Worm (Caenorhabditis elegans) whole organism, early embryonic: ENCODE measurements around the gene cest-24.

ENCODE experiments used
- B0310.2 ChIP-seq: sonication (generic microtip); optimal IDR thresholded peaks from 2 replicates; lab custom pipeline; 2016; ENCODE audit warnings: mild to moderate bottlenecking, missing genetic modification characterization, missing compliant biosample characterization
- F13C5.2 ChIP-seq: sonication (generic microtip); optimal IDR thresholded peaks from 2 replicates; lab custom pipeline; 2017; ENCODE audit warnings: mild to moderate bottlenecking, missing genetic modification characterization, inconsistent platforms, missing compliant biosample characterization
- aly-1 ChIP-seq: sonication (generic microtip); optimal IDR thresholded peaks from 2 replicates; lab custom pipeline; 2016; ENCODE audit warnings: missing genetic modification characterization, missing compliant biosample characterization
- ama-1 ChIP-seq: fragments of 150-350 bp; optimal IDR thresholded peaks from 2 replicates; lab custom pipeline; 2014
- ceh-13 ChIP-seq: fragments of 200-800 bp; sonication (Bioruptor generic); optimal IDR thresholded peaks from 2 replicates; lab custom pipeline; 2018; ENCODE audit warnings: mild to moderate bottlenecking, missing genetic modification characterization, missing compliant biosample characterization
- ceh-36 ChIP-seq: sonication (generic microtip); optimal IDR thresholded peaks from 2 replicates; lab custom pipeline; 2016; ENCODE audit warnings: missing genetic modification characterization, inconsistent platforms, missing compliant biosample characterization
- ets-7 ChIP-seq: sonication (generic microtip); optimal IDR thresholded peaks from 2 replicates; lab custom pipeline; 2016; ENCODE audit warnings: missing genotype, missing genetic modification characterization, missing compliant biosample characterization
- flt-1 ChIP-seq: fragments of 200-800 bp; sonication (Bioruptor generic); IDR thresholded peaks from 2 replicates; pipeline ENCODE4 v1.3.6; 2022; ENCODE audit warnings: missing genetic modification characterization, missing compliant biosample characterization
- hmbx-1 ChIP-seq: sonication (generic microtip); optimal IDR thresholded peaks from 2 replicates; lab custom pipeline; 2016; ENCODE audit warnings: mild to moderate bottlenecking, missing genetic modification characterization, missing compliant biosample characterization
- hmg-4 ChIP-seq: fragments of 200-800 bp; sonication (Bioruptor generic); optimal IDR thresholded peaks from 2 replicates; lab custom pipeline; 2018; ENCODE audit warnings: mild to moderate bottlenecking, missing genetic modification characterization, missing compliant biosample characterization
- hnd-1 ChIP-seq: sonication (generic microtip); optimal IDR thresholded peaks from 2 replicates; lab custom pipeline; 2016; ENCODE audit warnings: missing genetic modification characterization, missing compliant biosample characterization
- pes-1 ChIP-seq: fragments of 200-800 bp; sonication (Bioruptor generic); IDR thresholded peaks from 2 replicates; pipeline ENCODE4 v1.3.6; 2022; ENCODE audit warnings: missing genetic modification reagents, missing genetic modification characterization, missing compliant biosample characterization
- scrt-1 ChIP-seq: fragments of 200-800 bp; sonication (Bioruptor generic); IDR thresholded peaks from 2 replicates; pipeline ENCODE4 v1.3.6; 2022; ENCODE audit warnings: missing genetic modification characterization, missing compliant biosample characterization
- sea-1 ChIP-seq: fragments of 200-800 bp; sonication (Bioruptor generic); conservative IDR thresholded peaks from 2 replicates; pipeline ENCODE4 v1.3.6; 2022; ENCODE audit warnings: missing genetic modification characterization, missing compliant biosample characterization
- tbx-11 ChIP-seq: fragments of 200-800 bp; sonication (Bioruptor generic); IDR thresholded peaks from 2 replicates; pipeline ENCODE4 v1.3.6; 2022; ENCODE audit warnings: missing genetic modification characterization, missing compliant biosample characterization
- tbx-37 ChIP-seq: fragments of 200-800 bp; sonication (Bioruptor generic); conservative IDR thresholded peaks from 2 replicates; pipeline ENCODE4 v1.3.6; 2022; ENCODE audit warnings: missing genetic modification reagents, missing genetic modification characterization, missing compliant biosample characterization
- tra-4 ChIP-seq: sonication (generic microtip); optimal IDR thresholded peaks from 2 replicates; lab custom pipeline; 2017; ENCODE audit warnings: missing genetic modification characterization, missing compliant biosample characterization

cest-24 gene

DNA sequence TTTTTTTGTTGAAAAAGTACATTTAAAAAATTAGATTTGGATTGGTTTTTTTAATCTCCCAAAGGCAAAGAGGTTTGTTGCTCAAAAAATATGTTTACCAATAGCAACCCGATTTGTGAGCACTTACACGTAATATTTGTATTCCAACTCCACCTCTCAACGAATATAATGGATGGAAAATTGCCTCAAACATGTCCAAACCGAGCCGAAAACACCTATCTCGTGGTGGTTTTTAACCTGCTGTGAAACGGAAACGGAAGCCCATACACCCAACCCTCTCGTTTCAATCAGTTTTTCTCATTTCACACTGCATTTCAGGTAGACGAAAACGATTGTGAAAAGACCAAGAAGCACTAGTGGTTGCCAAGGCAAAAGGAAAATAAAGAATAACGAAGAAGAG, at the start of gene cest-24:
TSS of gene cest-24 (plus strand) at position 301 of the 400 bp plus-strand sequence.
- TF ChIP-seq sea-1 (GFP tag; lab: Robert Waterston, UW) (no peak), aly-1 (tag; lab: Kevin White, UChicago) (no peak), tbx-37 (GFP tag; lab: Robert Waterston, UW) (no peak), scrt-1 (GFP tag; lab: Robert Waterston, UW) (no peak), hmbx-1 (tag; lab: Kevin White, UChicago) (no peak), ceh-36 (tag; lab: Kevin White, UChicago) (no peak), pes-1 (GFP tag; lab: Robert Waterston, UW) (no peak), B0310.2 (tag; lab: Kevin White, UChicago) (no peak), hmg-4 (no peak), ets-7 (tag; lab: Kevin White, UChicago) (no peak), tra-4 (tag; lab: Kevin White, UChicago) (no peak), ama-1 (lab: Kevin White, UChicago) (no peak), F13C5.2 (tag; lab: Kevin White, UChicago) (no peak), hnd-1 (tag; lab: Kevin White, UChicago) (no peak), flt-1 (no peak), tbx-11 (GFP tag; lab: Robert Waterston, UW) (no peak), ceh-13 (GFP tag; lab: Kevin White, UChicago) (no peak)

ce11 chrV:6267237-6267812, 49.4 kb upstream of the cest-24 start, which contains the start of gene mrck-1:
TSS of gene mrck-1 (minus strand) at chrV:6267287.
- peak; percentile 71 for TF ChIP-seq flt-1
- peak; percentile 37 for TF ChIP-seq ceh-13 (GFP tag; lab: Kevin White, UChicago)
- TF ChIP-seq tra-4 (tag; lab: Kevin White, UChicago) = no peak
- TF ChIP-seq hmg-4 = peak; percentile 95
- TF ChIP-seq F13C5.2 (tag; lab: Kevin White, UChicago) = peak; percentile 95
- TF ChIP-seq tbx-37 (GFP tag; lab: Robert Waterston, UW) = peak; percentile 76
- TF ChIP-seq scrt-1 (GFP tag; lab: Robert Waterston, UW) = peak; percentile 74
- TF ChIP-seq ceh-36 (tag; lab: Kevin White, UChicago) = peak; percentile 54
- no peak for TF ChIP-seq hmbx-1 (tag; lab: Kevin White, UChicago)
- peak; percentile 33 for TF ChIP-seq ets-7 (tag; lab: Kevin White, UChicago)
- no peak for TF ChIP-seq ama-1 (lab: Kevin White, UChicago)
- TF ChIP-seq tbx-11 (GFP tag; lab: Robert Waterston, UW) = peak; percentile 57
- no peak for TF ChIP-seq hnd-1 (tag; lab: Kevin White, UChicago)
- TF ChIP-seq pes-1 (GFP tag; lab: Robert Waterston, UW) = no peak; the same call in 1 of the 2 replicates
- peak; percentile 82 for TF ChIP-seq aly-1 (tag; lab: Kevin White, UChicago)
- peak; percentile 77 for TF ChIP-seq sea-1 (GFP tag; lab: Robert Waterston, UW)
- peak; percentile 64 for TF ChIP-seq B0310.2 (tag; lab: Kevin White, UChicago)

- TF ChIP-seq B0310.2 (tag; lab: Kevin White, UChicago) (no peak), hmbx-1 (tag; lab: Kevin White, UChicago) (no peak), hnd-1 (tag; lab: Kevin White, UChicago) (no peak), aly-1 (tag; lab: Kevin White, UChicago) (no peak), sea-1 (GFP tag; lab: Robert Waterston, UW) (no peak), pes-1 (GFP tag; lab: Robert Waterston, UW) (no peak), flt-1 (no peak), ets-7 (tag; lab: Kevin White, UChicago) (no peak), tra-4 (tag; lab: Kevin White, UChicago) (no peak), ceh-13 (GFP tag; lab: Kevin White, UChicago) (no peak), tbx-37 (GFP tag; lab: Robert Waterston, UW) (no peak), scrt-1 (GFP tag; lab: Robert Waterston, UW) (no peak), ama-1 (lab: Kevin White, UChicago) (no peak), tbx-11 (GFP tag; lab: Robert Waterston, UW) (no peak), ceh-36 (tag; lab: Kevin White, UChicago) (no peak), F13C5.2 (tag; lab: Kevin White, UChicago) (no peak)
Measured at ce11 chrV:6267978-6268377, 48.8 kb upstream of the cest-24 start.

DNA sequence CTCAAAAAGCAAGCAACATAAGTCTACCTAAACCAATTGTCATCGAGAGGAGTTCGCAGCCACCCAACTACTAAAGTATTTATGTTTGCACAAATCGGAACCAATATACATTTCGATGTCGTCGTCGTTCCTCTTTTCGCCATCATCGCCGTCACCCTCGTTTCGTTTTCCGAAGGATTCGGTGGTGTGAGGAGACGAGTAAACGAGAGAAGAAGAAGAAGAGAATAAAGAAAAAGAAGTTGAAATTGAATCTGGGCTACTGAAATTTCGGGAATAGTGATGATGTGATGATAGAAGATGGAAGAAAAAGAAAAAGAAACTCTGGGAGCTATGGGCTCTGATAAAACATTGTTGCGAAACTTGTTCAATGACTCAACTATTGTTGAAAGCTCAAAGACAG, 48.2 kb upstream of the cest-24 start:
- no peak for TF ChIP-seq ceh-36 (tag; lab: Kevin White, UChicago)
- no peak for TF ChIP-seq F13C5.2 (tag; lab: Kevin White, UChicago)
- TF ChIP-seq ets-7 (tag; lab: Kevin White, UChicago) = no peak
- no peak for TF ChIP-seq tbx-37 (GFP tag; lab: Robert Waterston, UW)
- TF ChIP-seq ceh-13 (GFP tag; lab: Kevin White, UChicago) = no peak
- TF ChIP-seq B0310.2 (tag; lab: Kevin White, UChicago) = no peak

- no peak for TF ChIP-seq ceh-36 (tag; lab: Kevin White, UChicago)
- no peak for TF ChIP-seq ceh-13 (GFP tag; lab: Kevin White, UChicago)
- no peak for TF ChIP-seq tbx-37 (GFP tag; lab: Robert Waterston, UW)
- TF ChIP-seq aly-1 (tag; lab: Kevin White, UChicago) = no peak
- no peak for TF ChIP-seq ama-1 (lab: Kevin White, UChicago)
Measured at ce11 chrV:6268961-6269360, 47.8 kb upstream of the cest-24 start.

- TF ChIP-seq pes-1 (GFP tag; lab: Robert Waterston, UW) (no peak), ceh-36 (tag; lab: Kevin White, UChicago) (no peak), sea-1 (GFP tag; lab: Robert Waterston, UW) (no peak), hnd-1 (tag; lab: Kevin White, UChicago) (no peak), ets-7 (tag; lab: Kevin White, UChicago) (no peak), B0310.2 (tag; lab: Kevin White, UChicago) (no peak), ceh-13 (GFP tag; lab: Kevin White, UChicago) (no peak), flt-1 (no peak), scrt-1 (GFP tag; lab: Robert Waterston, UW) (0 out of 2 replicates have a peak, but pooled peaks have one; percentile 15), hmg-4 (no peak), F13C5.2 (tag; lab: Kevin White, UChicago) (peak; percentile 4), tbx-11 (GFP tag; lab: Robert Waterston, UW) (no peak), hmbx-1 (tag; lab: Kevin White, UChicago) (no peak), aly-1 (tag; lab: Kevin White, UChicago) (peak; percentile 2), tra-4 (tag; lab: Kevin White, UChicago) (no peak), ama-1 (lab: Kevin White, UChicago) (no peak), tbx-37 (GFP tag; lab: Robert Waterston, UW) (no peak)
Measured at ce11 chrV:6270097-6270496, 46.6 kb upstream of the cest-24 start.
